Worm (Caenorhabditis elegans): Measurements from ENCODE around the gene srp-1.

Gene srp-1

DNA sequence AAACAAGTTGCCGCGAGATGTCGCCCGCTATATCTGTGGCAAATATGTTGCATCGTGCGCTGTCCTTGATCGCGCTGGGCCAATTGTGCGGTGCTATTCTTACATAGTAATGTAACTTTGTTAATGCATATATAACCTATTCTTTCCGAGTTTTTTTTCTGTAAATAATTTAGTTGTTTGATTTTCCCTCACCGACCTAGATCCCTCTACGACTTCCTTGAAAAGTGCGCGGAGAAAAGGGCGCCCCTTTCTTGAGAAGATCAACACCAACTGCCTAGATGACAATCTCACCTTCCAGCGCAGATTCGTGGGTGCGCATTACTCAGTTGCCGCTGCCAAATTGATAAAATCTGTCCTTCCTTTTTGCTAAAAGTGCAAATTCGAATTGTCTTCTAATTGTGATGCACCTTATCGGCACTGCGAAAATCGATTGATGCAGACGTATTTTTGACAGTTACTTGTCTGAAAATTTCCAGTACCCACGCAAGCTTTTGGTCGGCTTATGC, 48.5 kb downstream of the srp-1 start:
- TF ChIP-seq med-1 (GFP tag; optimal IDR thresholded peaks at IDR 0.05; ENCODE audit: insufficient read depth) (no peak), ztf-23 (GFP tag; IDR thresholded peaks at IDR 0.05) (no peak), klf-2 (GFP tag; conservative IDR thresholded peaks at IDR 0.05) (no peak), ref-1 (GFP tag; conservative IDR thresholded peaks at IDR 0.05) (no peak), ztf-29 (GFP tag; IDR thresholded peaks at IDR 0.05) (no peak), flt-1 (GFP tag; IDR thresholded peaks at IDR 0.05) (no peak), tab-1 (GFP tag; IDR thresholded peaks at IDR 0.05) (no peak), cog-1 (tag; optimal IDR thresholded peaks at IDR 0.05) (no peak), T22C8.4 (GFP tag; IDR thresholded peaks at IDR 0.05) (no peak)

DNA sequence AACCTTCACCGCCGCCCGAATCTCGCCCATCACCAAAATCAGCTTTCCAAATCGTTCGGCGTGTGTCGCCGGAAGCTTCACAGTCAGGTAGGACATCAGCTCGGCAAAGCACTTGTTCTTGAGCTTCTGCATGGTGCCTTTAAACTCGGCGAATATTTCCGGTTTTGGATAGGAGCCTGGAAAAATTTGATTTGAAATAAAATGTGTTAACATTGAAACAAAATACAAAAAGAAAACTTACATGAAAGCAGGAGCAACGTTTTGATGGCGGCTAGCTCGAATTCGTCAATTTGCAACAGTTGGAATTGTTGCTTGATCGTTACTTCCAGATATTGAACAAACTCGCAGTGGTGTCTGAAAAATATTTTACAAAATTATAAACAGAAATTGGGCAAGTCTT, 49.6 kb downstream of the srp-1 start:
- TF ChIP-seq klf-2 (GFP tag; conservative IDR thresholded peaks at IDR 0.05) (no peak), ztf-23 (GFP tag; IDR thresholded peaks at IDR 0.05) (no peak), ref-1 (GFP tag; conservative IDR thresholded peaks at IDR 0.05) (no peak), flt-1 (GFP tag; IDR thresholded peaks at IDR 0.05) (no peak), tab-1 (GFP tag; IDR thresholded peaks at IDR 0.05) (no peak)

DNA sequence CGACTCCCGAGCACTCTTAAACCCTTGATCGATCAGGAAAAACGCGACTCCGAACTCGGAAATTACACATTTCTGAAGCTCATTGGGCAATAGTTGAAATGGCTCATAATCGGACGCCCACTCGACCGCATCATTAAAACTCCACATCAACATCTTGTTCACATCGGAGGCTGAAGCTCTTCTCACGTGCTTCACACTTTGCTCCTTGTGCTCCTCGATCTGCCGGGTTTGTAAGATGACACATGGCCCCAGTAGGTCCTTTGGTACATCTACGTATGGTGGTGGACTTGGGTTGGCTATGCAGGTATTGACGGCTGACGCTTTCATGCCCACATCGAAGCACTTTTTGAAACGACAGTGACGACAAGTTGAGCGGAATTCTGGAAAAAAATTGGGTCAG, 50.4 kb downstream of the srp-1 start:
- TF ChIP-seq T22C8.4 (GFP tag; IDR thresholded peaks at IDR 0.05), result no peak
- no peak for TF ChIP-seq ztf-29 (GFP tag; IDR thresholded peaks at IDR 0.05)
- TF ChIP-seq flt-1 (GFP tag; IDR thresholded peaks at IDR 0.05), result no peak
- no peak for TF ChIP-seq ref-1 (GFP tag; conservative IDR thresholded peaks at IDR 0.05)
- no peak for TF ChIP-seq med-1 (GFP tag; optimal IDR thresholded peaks at IDR 0.05; ENCODE audit: insufficient read depth)
- TF ChIP-seq tab-1 (GFP tag; IDR thresholded peaks at IDR 0.05), result no peak
- TF ChIP-seq ztf-23 (GFP tag; IDR thresholded peaks at IDR 0.05), result no peak
- no peak for TF ChIP-seq cog-1 (tag; optimal IDR thresholded peaks at IDR 0.05)
- TF ChIP-seq klf-2 (GFP tag; conservative IDR thresholded peaks at IDR 0.05), result no peak

DNA sequence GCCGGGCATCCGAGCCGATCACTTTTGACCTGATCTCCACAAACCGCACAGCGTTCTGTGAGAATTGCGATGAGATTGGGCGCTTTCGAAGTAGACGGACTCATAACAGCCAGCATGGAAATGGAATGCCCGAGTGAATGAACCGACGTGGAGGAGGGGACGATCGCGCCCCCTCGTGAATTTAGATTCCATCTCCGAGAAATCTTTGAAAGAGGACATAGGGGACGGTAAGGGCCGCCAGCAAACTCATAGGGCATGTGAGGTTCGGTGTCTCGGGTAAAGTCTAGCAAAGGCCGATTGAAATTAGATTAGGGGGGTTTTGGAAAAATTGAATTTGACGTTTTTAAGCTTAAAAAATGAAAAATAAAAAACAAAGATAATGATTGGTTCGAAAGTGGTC, 51.4 kb downstream of the srp-1 start, which contains the start of gene nhr-270:
TSS of gene nhr-270 (minus strand) at position 257 of the 400 bp plus-strand sequence.
- TF ChIP-seq flt-1 (GFP tag; IDR thresholded peaks at IDR 0.05), result no peak
- no peak for TF ChIP-seq ztf-23 (GFP tag; IDR thresholded peaks at IDR 0.05)
- TF ChIP-seq T22C8.4 (GFP tag; IDR thresholded peaks at IDR 0.05), result no peak
- no peak for TF ChIP-seq tab-1 (GFP tag; IDR thresholded peaks at IDR 0.05)
- TF ChIP-seq ref-1 (GFP tag; conservative IDR thresholded peaks at IDR 0.05), result no peak
- TF ChIP-seq cog-1 (tag; optimal IDR thresholded peaks at IDR 0.05), result no peak
- no peak for TF ChIP-seq ztf-29 (GFP tag; IDR thresholded peaks at IDR 0.05)
- TF ChIP-seq med-1 (GFP tag; optimal IDR thresholded peaks at IDR 0.05; ENCODE audit: insufficient read depth), result no peak
- no peak for TF ChIP-seq klf-2 (GFP tag; conservative IDR thresholded peaks at IDR 0.05)
